Worm (Caenorhabditis elegans): Measurements from ENCODE around the gene aqp-7.

DNA sequence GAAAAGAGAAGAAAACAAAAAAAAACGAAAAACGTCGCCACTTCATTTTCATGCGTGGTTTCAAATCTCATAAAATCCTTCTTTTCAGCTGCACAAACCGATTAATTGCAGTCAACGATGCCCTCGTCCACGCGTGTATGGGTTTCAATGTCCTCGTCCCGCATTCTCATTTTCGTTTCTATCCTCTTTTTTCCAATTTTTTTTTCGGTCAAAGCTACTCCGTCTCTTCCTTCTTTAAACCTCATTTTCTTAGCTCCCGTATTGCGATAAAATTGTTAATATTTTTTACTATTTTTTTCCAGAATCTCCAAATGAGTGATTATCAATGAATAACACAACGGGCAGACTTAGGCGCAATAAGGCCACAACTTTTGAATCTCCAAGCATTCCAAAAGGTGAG is 48.7 kb upstream of the aqp-7 start, which contains the start of gene aakg-3:
- TF ChIP-seq madf-2 (tag; optimal IDR thresholded peaks at IDR 0.05) (no peak), pqm-1 (tag; optimal IDR thresholded peaks at IDR 0.05) (no peak), ceh-9 (tag; optimal IDR thresholded peaks at IDR 0.05) (no peak), lin-11 (tag; optimal IDR thresholded peaks at IDR 0.05) (no peak), ceh-24 (tag; optimal IDR thresholded peaks at IDR 0.05) (no peak), F13H6.1 (tag; optimal IDR thresholded peaks at IDR 0.05) (no peak), nfya-1 (tag; optimal IDR thresholded peaks at IDR 0.05) (no peak), syd-9 (tag; optimal IDR thresholded peaks at IDR 0.05) (no peak), npax-4 (tag; optimal IDR thresholded peaks at IDR 0.05) (no peak), pax-1 (tag; optimal IDR thresholded peaks at IDR 0.05) (no peak), sox-4 (tag; optimal IDR thresholded peaks at IDR 0.05) (no peak)

Data from whole organism, late embryonic.